Worm (Caenorhabditis elegans) whole organism, L4/young adult: ENCODE measurements around the gene hsp-4.

Experiments
- W03F9.2 ChIP-seq: fragments of 150-350 bp; optimal IDR thresholded peaks from 2 replicates; lab custom pipeline; 2014; ENCODE audit warnings: missing biosample characterization, missing genetic modification characterization
- dao-5 ChIP-seq: sonication (generic microtip); optimal IDR thresholded peaks from 2 replicates; lab custom pipeline; 2016; ENCODE audit warnings: missing genotype, missing genetic modification characterization, moderate library complexity, missing compliant biosample characterization
- him-1 ChIP-seq: sonication (generic microtip); optimal IDR thresholded peaks from 2 replicates; lab custom pipeline; 2016; ENCODE audit warnings: missing genotype, missing genetic modification reagents, missing genetic modification characterization, missing compliant biosample characterization

ce11 chrII:7393922-7394689 is 41.7 kb upstream of the hsp-4 start:
- TF ChIP-seq dao-5 (tag; lab: Kevin White, UChicago) (no peak), him-1 (tag; lab: Kevin White, UChicago) (no peak), W03F9.2 (tag; lab: Kevin White, UChicago) (peak; percentile 10)
